Fruit fly (Drosophila melanogaster): ENCODE data around the gene CG3323.
A peak's percentile ranks its signal among the peaks of the same experiment; 100 is the strongest.

Gene CG3323

dm6 chrX:5311838-5312339, 6.4 kb upstream of the CG3323 start, which contains the start of the genes TrxT and dhd (continued):
- TF ChIP-seq CG7745 (tag; optimal IDR thresholded peaks at IDR 0.05): no peak
- TF ChIP-seq CG9727 (GFP tag; optimal IDR thresholded peaks at IDR 0.05): peak; percentile 21
- no peak for TF ChIP-seq eyg (GFP tag; optimal IDR thresholded peaks at IDR 0.05)
- no peak for TF ChIP-seq CG13296 (GFP tag; optimal IDR thresholded peaks at IDR 0.05)
- TF ChIP-seq CG10274 (GFP tag; optimal IDR thresholded peaks at IDR 0.05): no peak
- no peak for TF ChIP-seq ham (GFP tag; IDR thresholded peaks at IDR 0.05)
- no peak for TF ChIP-seq CG11085 (GFP tag; IDR thresholded peaks at IDR 0.05)
- TF ChIP-seq Dad (GFP tag; optimal IDR thresholded peaks at IDR 0.05): no peak
- TF ChIP-seq CG17802 (tag; optimal IDR thresholded peaks at IDR 0.05): peak; percentile 13
- TF ChIP-seq yki (optimal IDR thresholded peaks at IDR 0.05): no peak
- no peak for TF ChIP-seq CG7357 (GFP tag; IDR thresholded peaks at IDR 0.05)
- no peak for TF ChIP-seq CTCF (GFP tag; optimal IDR thresholded peaks at IDR 0.05)
- TF ChIP-seq HLH3B (GFP tag; IDR thresholded peaks at IDR 0.05): 0 out of 2 replicates have a peak, but pooled peaks have one; percentile 5
- TF ChIP-seq CG6765 (GFP tag; optimal IDR thresholded peaks at IDR 0.05): peak; percentile 36
- peak; percentile 10 for TF ChIP-seq CG17186 (GFP tag; optimal IDR thresholded peaks at IDR 0.05)
- no peak for TF ChIP-seq Hmx (GFP tag; optimal IDR thresholded peaks at IDR 0.05)
- peak; percentile 7 for TF ChIP-seq CrebB (tag; optimal IDR thresholded peaks at IDR 0.05)
- no peak for TF ChIP-seq CG43689 (GFP tag; IDR thresholded peaks at IDR 0.05)
- TF ChIP-seq hth (optimal IDR thresholded peaks at IDR 0.05): no peak
- TF ChIP-seq Ssrp (tag; optimal IDR thresholded peaks at IDR 0.05): no peak
- TF ChIP-seq CG10462 (GFP tag; optimal IDR thresholded peaks at IDR 0.05): no peak
- TF ChIP-seq nmo (GFP tag; optimal IDR thresholded peaks at IDR 0.05): peak; percentile 46
- TF ChIP-seq Xrp1 (GFP tag; IDR thresholded peaks at IDR 0.05): peak; percentile 48; the same call in 1 of the 2 replicates
- TF ChIP-seq CG3847 (GFP tag; IDR thresholded peaks at IDR 0.05): peak; percentile 50; the same call in 1 of the 2 replicates
- no peak for TF ChIP-seq inv (GFP tag; IDR thresholded peaks at IDR 0.05; ENCODE audit: partially characterized antibody)
- TF ChIP-seq mirr (GFP tag; optimal IDR thresholded peaks at IDR 0.05): peak; percentile 25
- TF ChIP-seq tap (tag; optimal IDR thresholded peaks at IDR 0.05): no peak
- no peak for TF ChIP-seq CG12769 (tag; optimal IDR thresholded peaks at IDR 0.05)
- TF ChIP-seq CG2202 (tag; optimal IDR thresholded peaks at IDR 0.05): no peak
- TF ChIP-seq so (GFP tag; IDR thresholded peaks at IDR 0.05): peak; percentile 53; the same call in 1 of the 3 replicates
- TF ChIP-seq CG8924 (tag; optimal IDR thresholded peaks at IDR 0.05): no peak
- TF ChIP-seq CG18619 (GFP tag; optimal IDR thresholded peaks at IDR 0.05): no peak
- TF ChIP-seq HLHmδ (GFP tag; optimal IDR thresholded peaks at IDR 0.05): peak; percentile 21
- TF ChIP-seq hbn (GFP tag; IDR thresholded peaks at IDR 0.05; ENCODE audit: partially characterized antibody): peak; percentile 46; the same call in 1 of the 2 replicates
- no peak for TF ChIP-seq luna (GFP tag; optimal IDR thresholded peaks at IDR 0.05)
- 0 out of 2 replicates have a peak, but pooled peaks have one; percentile 43 for TF ChIP-seq rib (GFP tag; IDR thresholded peaks at IDR 0.05)
- TF ChIP-seq CG11560 (tag; IDR thresholded peaks at IDR 0.05): no peak
- peak; percentile 64 for TF ChIP-seq crol (GFP tag; IDR thresholded peaks at IDR 0.05)
- TF ChIP-seq CG30403 (GFP tag; optimal IDR thresholded peaks at IDR 0.05): no peak
- TF ChIP-seq HmgZ (tag; optimal IDR thresholded peaks at IDR 0.05): peak; percentile 49
- TF ChIP-seq caup (GFP tag; optimal IDR thresholded peaks at IDR 0.05; ENCODE audit: severe bottlenecking): peak; percentile 50
- 0 out of 4 replicates have a peak, but pooled peaks have one; percentile 62 for TF ChIP-seq chinmo (GFP tag; IDR thresholded peaks at IDR 0.05; ENCODE audit: partially characterized antibody)
- no peak for TF ChIP-seq CG31224 (GFP tag; IDR thresholded peaks at IDR 0.05)
- 0 out of 3 replicates have a peak, but pooled peaks have one; percentile 4 for TF ChIP-seq CG7963 (GFP tag; IDR thresholded peaks at IDR 0.05; ENCODE audit: partially characterized antibody)
- no peak for TF ChIP-seq lab (GFP tag; optimal IDR thresholded peaks at IDR 0.05)
- TF ChIP-seq CG10321 (GFP tag; IDR thresholded peaks at IDR 0.05): no peak
- TF ChIP-seq wor (GFP tag; IDR thresholded peaks at IDR 0.05): no peak
- peak; percentile 63 for TF ChIP-seq Sry-δ (GFP tag; optimal IDR thresholded peaks at IDR 0.05)
- TF ChIP-seq mld (GFP tag; IDR thresholded peaks at IDR 0.05; ENCODE audit: partially characterized antibody): 0 out of 3 replicates have a peak, but pooled peaks have one; percentile 38
- TF ChIP-seq CG16813 (GFP tag; IDR thresholded peaks at IDR 0.05; ENCODE audit: partially characterized antibody): 0 out of 3 replicates have a peak, but pooled peaks have one; percentile 27
- TF ChIP-seq CG10209 (GFP tag; optimal IDR thresholded peaks at IDR 0.05): peak; percentile 23
